Fruit fly (Drosophila melanogaster) ovary, adult (tissue): Measurements from ENCODE around the gene numb.

Source experiments
- CG17801 ChIP-seq: fragments of 200-800 bp; optimal IDR thresholded peaks from 2 replicates; lab custom pipeline; 2019; ENCODE audit warnings: missing biosample characterization, mild to moderate bottlenecking, missing genetic modification characterization, moderate library complexity; ENCODE audit not compliant: partially characterized antibody

Gene numb

dm6 chr2L:9437216-9437715, at the start of gene numb:
Gene numb, plus strand, starts transcription at chr2L:9437469.
- TF ChIP-seq CG17801 (GFP tag; lab: Kevin White, UChicago) = peak; percentile 55

- peak; percentile 80 for TF ChIP-seq CG17801 (GFP tag; lab: Kevin White, UChicago)
These were observed 49.2 kb upstream of the numb start for dm6 chr2L:9388013-9388605.

dm6 chr2L:9388924-9389765, 48.1 kb upstream of the numb start:
- TF ChIP-seq CG17801 (GFP tag; lab: Kevin White, UChicago) = no peak

- no peak for TF ChIP-seq CG17801 (GFP tag; lab: Kevin White, UChicago)
These were observed 40.9 kb upstream of the numb start for dm6 chr2L:9396396-9396795.

- no peak for TF ChIP-seq CG17801 (GFP tag; lab: Kevin White, UChicago)
These were observed 39.4 kb upstream of the numb start, which contains the start of gene CG4438 for dm6 chr2L:9397888-9398287. Gene CG4438, minus strand, starts transcription at chr2L:9397988.

- TF ChIP-seq CG17801 (GFP tag; lab: Kevin White, UChicago) = no peak
These were observed 37.1 kb upstream of the numb start for dm6 chr2L:9400153-9400552.

dm6 chr2L:9415053-9415452, 22.2 kb upstream of the numb start, which contains the start of gene Shawl:
Gene Shawl, minus strand, starts transcription at chr2L:9415156.
- no peak for TF ChIP-seq CG17801 (GFP tag; lab: Kevin White, UChicago)

- TF ChIP-seq CG17801 (GFP tag; lab: Kevin White, UChicago) = no peak
These were observed 21.0 kb upstream of the numb start, which contains the start of gene Mco1 for dm6 chr2L:9416244-9416758. Gene Mco1, plus strand, starts transcription at chr2L:9416588.

dm6 chr2L:9420660-9421059, 16.6 kb upstream of the numb start:
- no peak for TF ChIP-seq CG17801 (GFP tag; lab: Kevin White, UChicago)

dm6 chr2L:9421312-9421711, 16.0 kb upstream of the numb start:
- no peak for TF ChIP-seq CG17801 (GFP tag; lab: Kevin White, UChicago)

dm6 chr2L:9424193-9424592, 13.1 kb upstream of the numb start:
- TF ChIP-seq CG17801 (GFP tag; lab: Kevin White, UChicago) = no peak

dm6 chr2L:9426534-9426933, 10.7 kb upstream of the numb start, which contains the start of gene Fbp2:
Gene Fbp2, plus strand, starts transcription at chr2L:9426784.
- TF ChIP-seq CG17801 (GFP tag; lab: Kevin White, UChicago) = no peak

dm6 chr2L:9427570-9427969, 9.7 kb upstream of the numb start, which contains the start of gene CG42847:
Gene CG42847, plus strand, starts transcription at chr2L:9427870.
- no peak for TF ChIP-seq CG17801 (GFP tag; lab: Kevin White, UChicago)

- TF ChIP-seq CG17801 (GFP tag; lab: Kevin White, UChicago) = peak; percentile 85
These were observed 6.2 kb upstream of the numb start, which contains the start of the genes FucTB and scat for dm6 chr2L:9430992-9431602. Gene FucTB, minus strand, starts transcription at chr2L:9431052. Gene scat, plus strand, starts transcription at chr2L:9431405.

dm6 chr2L:9435099-9435498, 2.2 kb upstream of the numb start, which contains the start of gene CG3769:
Gene CG3769, plus strand, starts transcription at chr2L:9435399.
- no peak for TF ChIP-seq CG17801 (GFP tag; lab: Kevin White, UChicago)
